Worm (Caenorhabditis elegans): ENCODE measurements around the gene nstp-8.

The nstp-8 gene

DNA sequence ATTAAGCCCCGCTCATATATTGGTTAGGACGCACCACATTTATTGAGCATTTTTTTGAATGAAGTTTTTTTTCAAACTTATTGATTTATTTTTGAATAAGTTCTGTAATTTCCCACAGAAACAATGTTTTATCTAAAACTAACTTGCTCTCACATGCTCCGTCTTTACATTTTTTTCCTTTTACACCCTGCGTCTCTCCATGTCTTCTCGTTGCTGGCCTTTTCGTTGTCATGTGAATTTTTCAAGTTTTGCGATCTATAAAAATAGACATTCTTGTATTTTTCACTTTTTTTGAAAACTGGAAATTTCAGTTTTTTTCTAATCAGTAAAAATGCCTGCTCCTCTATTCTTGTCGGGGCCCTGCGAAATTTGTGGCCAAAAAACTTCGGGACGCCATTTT lies 15.5 kb downstream of the nstp-8 start, which contains the start of gene nhr-134:
Gene nhr-134 (plus strand): TSS at position 312 of the 400 bp plus-strand sequence.
- TF ChIP-seq efl-1 (optimal IDR thresholded peaks at IDR 0.05), result peak in 1 of 2 experiments; percentile 2
- peak in 1 of 2 experiments; percentile 12 for TF ChIP-seq efl-1 (GFP tag; optimal IDR thresholded peaks at IDR 0.05 in 1 of 2)
- TF ChIP-seq elt-2 (tag; optimal IDR thresholded peaks at IDR 0.05), result peak; percentile 54
- no peak for TF ChIP-seq lin-13 (GFP tag; optimal IDR thresholded peaks at IDR 0.05)
- TF ChIP-seq lin-35 (GFP tag; optimal IDR thresholded peaks at IDR 0.05), result peak in 1 of 2 experiments; percentile 10
- TF ChIP-seq nhr-20 (tag; optimal IDR thresholded peaks at IDR 0.05), result peak; percentile 26
- no peak for TF ChIP-seq snu-23 (GFP tag; optimal IDR thresholded peaks at IDR 0.05)

DNA sequence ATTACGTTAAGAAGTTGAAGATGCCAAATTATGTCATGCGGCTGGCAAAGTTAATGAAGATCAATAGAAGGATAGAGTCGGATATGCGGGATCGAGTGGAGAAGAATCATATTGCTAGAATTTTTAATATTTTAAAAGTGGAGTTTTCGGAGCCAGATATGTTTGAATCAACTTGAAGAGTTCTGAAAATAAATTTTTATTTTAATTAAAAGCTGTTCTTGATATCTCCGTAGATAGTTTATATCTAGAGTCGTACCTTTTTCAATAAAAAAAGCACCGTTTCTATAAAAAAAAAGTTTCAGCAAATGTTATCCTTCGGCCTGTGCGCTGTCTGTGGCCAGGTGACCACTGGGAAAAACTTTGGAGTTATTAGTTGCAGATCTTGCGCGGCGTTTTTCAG lies 17.7 kb downstream of the nstp-8 start, which contains the start of gene nhr-96:
Gene nhr-96 (plus strand): TSS at position 301 of the 400 bp plus-strand sequence.
- TF ChIP-seq efl-1 (optimal IDR thresholded peaks at IDR 0.05) (no peak), efl-1 (GFP tag; optimal IDR thresholded peaks at IDR 0.05 in 1 of 2) (peak in 1 of 2 experiments; percentile 70), snu-23 (GFP tag; optimal IDR thresholded peaks at IDR 0.05) (no peak), nhr-84 (tag; optimal IDR thresholded peaks at IDR 0.05) (no peak)

DNA sequence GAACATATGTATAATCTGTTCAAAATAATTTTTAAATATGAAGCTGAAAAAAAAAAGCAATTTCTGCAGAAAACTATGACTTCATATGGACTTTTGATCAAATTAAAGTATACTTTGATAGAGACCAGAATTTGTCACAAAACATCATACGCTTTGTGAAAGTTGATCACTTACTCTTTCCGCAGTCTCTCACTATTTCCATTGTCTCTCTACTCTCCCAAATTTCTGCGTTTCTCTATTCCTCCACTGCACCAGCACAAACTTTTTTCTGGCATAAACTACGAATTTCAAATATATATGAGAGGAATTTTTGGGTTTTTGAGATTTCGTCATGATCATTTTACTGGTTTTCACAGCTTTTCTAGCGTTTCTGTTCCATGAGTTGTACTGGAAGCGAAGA lies 20.4 kb downstream of the nstp-8 start, which contains the start of gene cyp-33C4:
Gene cyp-33C4 (plus strand): TSS at position 293 of the 400 bp plus-strand sequence.
- TF ChIP-seq nhr-77 (tag; optimal IDR thresholded peaks at IDR 0.05) (no peak), efl-1 (optimal IDR thresholded peaks at IDR 0.05) (peak; percentile 26 to 48), efl-1 (GFP tag; optimal IDR thresholded peaks at IDR 0.05 in 1 of 2) (peak; percentile 13 to 82), nhr-20 (tag; optimal IDR thresholded peaks at IDR 0.05) (peak; percentile 86), elt-2 (tag; optimal IDR thresholded peaks at IDR 0.05) (peak; percentile 18), fkh-8 (tag; optimal IDR thresholded peaks at IDR 0.05) (peak; percentile 55), dpl-1 (GFP tag; optimal IDR thresholded peaks at IDR 0.05) (peak in 1 of 3 experiments; percentile 26), sptf-1 (tag; optimal IDR thresholded peaks at IDR 0.05) (no peak), fkh-4 (tag; optimal IDR thresholded peaks at IDR 0.05; ENCODE audit: borderline replicate concordance) (no peak), ztf-11 (tag; optimal IDR thresholded peaks at IDR 0.05) (no peak), unc-98 (GFP tag; IDR thresholded peaks at IDR 0.05) (no peak), swsn-7 (tag; optimal IDR thresholded peaks at IDR 0.05) (peak; percentile 34), nhr-71 (tag; optimal IDR thresholded peaks at IDR 0.05) (peak; percentile 58), blmp-1 (tag; optimal IDR thresholded peaks at IDR 0.05) (peak; percentile 80), lsy-2 (tag; optimal IDR thresholded peaks at IDR 0.05) (peak in 1 of 2 experiments; percentile 42), hlh-4 (tag; optimal IDR thresholded peaks at IDR 0.05) (no peak), C16A3.4 (tag; optimal IDR thresholded peaks at IDR 0.05) (no peak), snu-23 (GFP tag; optimal IDR thresholded peaks at IDR 0.05) (peak; percentile 60), mep-1 (tag; optimal IDR thresholded peaks at IDR 0.05) (peak; percentile 13), lin-35 (GFP tag; optimal IDR thresholded peaks at IDR 0.05) (peak in 1 of 2 experiments; percentile 35), nhr-47 (tag; optimal IDR thresholded peaks at IDR 0.05) (peak; percentile 33), ceh-82 (tag; optimal IDR thresholded peaks at IDR 0.05) (peak in 1 of 3 experiments; percentile 20)

DNA sequence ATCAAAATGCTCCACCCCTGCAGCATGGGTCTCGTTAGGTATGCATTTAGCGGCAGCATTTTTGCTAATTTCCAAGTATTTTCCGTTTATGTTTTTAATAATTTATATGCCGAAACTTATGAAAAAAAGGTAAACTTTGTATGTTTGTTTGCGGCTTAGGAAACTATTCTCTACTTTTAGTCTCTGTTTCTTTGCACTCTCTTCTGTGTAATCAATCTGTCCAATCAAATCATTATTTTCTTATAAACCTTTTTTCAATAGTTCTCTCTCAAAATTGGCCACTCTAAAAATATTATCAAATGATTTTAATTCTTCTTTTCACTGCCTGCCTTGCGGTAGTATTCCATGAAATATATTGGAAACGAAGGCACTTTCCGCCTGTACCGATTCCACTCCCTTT lies 22.6 kb downstream of the nstp-8 start:
- TF ChIP-seq unc-62 (GFP tag; optimal IDR thresholded peaks at IDR 0.05) (no peak), fkh-4 (tag; optimal IDR thresholded peaks at IDR 0.05; ENCODE audit: borderline replicate concordance) (no peak), nhr-20 (tag; optimal IDR thresholded peaks at IDR 0.05) (peak; percentile 71), mef-2 (tag; optimal IDR thresholded peaks at IDR 0.05) (no peak), unc-130 (tag; optimal IDR thresholded peaks at IDR 0.05) (no peak), elt-3 (tag; optimal IDR thresholded peaks at IDR 0.05) (peak in 2 of 6 experiments; percentile 5 to 74), mab-9 (GFP tag; IDR thresholded peaks at IDR 0.05) (no peak), lin-35 (GFP tag; optimal IDR thresholded peaks at IDR 0.05) (peak in 1 of 2 experiments; percentile 23)

DNA sequence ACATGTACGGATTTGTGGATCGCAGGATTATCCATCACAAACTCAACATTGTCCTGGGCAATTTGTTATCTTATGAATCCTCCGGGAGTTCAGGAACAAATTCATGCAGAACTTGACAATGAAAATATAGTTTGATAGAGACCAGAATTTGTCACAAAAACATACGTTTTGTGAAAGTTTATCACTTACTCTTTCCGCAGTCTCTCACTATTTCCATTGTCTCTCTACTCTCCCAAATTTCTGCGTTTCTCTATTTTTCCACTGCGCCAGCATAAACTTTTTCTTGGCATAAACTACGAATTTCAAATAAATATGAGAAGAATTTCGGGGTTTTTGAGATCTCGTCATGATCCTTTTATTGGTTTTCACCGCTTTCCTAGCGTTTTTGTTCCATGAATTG lies 27.2 kb downstream of the nstp-8 start, which contains the start of gene cyp-33C3:
Gene cyp-33C3 (plus strand): TSS at position 149 of the 400 bp plus-strand sequence.
- TF ChIP-seq ztf-11 (tag; optimal IDR thresholded peaks at IDR 0.05) (no peak), unc-130 (tag; optimal IDR thresholded peaks at IDR 0.05) (no peak), elt-3 (tag; optimal IDR thresholded peaks at IDR 0.05) (peak in 1 of 6 experiments; percentile 21), ama-1 (optimal IDR thresholded peaks at IDR 0.05) (no peak), lin-14 (GFP tag; optimal IDR thresholded peaks at IDR 0.05) (peak; percentile 56), nhr-77 (tag; optimal IDR thresholded peaks at IDR 0.05) (no peak), blmp-1 (tag; optimal IDR thresholded peaks at IDR 0.05) (peak; percentile 48), nhr-20 (tag; optimal IDR thresholded peaks at IDR 0.05) (peak; percentile 17), dsc-1 (tag; optimal IDR thresholded peaks at IDR 0.05) (no peak)

Measured in whole organism, L1 larva.